Worm (Caenorhabditis elegans): ENCODE results near the gene K06H7.2.
A peak's percentile ranks its signal among the peaks of the same experiment; 100 is the strongest.

The K06H7.2 gene

ce11 chrIII:8130177-8130902 lies 37.0 kb downstream of the K06H7.2 start, which contains the start of the genes rpl-21 and C14B9.10 (continued):
- TF ChIP-seq swsn-7 (tag; optimal IDR thresholded peaks at IDR 0.05), result peak; percentile 85
- TF ChIP-seq elt-3 (tag; optimal IDR thresholded peaks at IDR 0.05), result peak in 2 of 6 experiments; percentile 41 to 73
- TF ChIP-seq sptf-1 (tag; optimal IDR thresholded peaks at IDR 0.05), result no peak
- TF ChIP-seq hpl-2 (GFP tag; optimal IDR thresholded peaks at IDR 0.05), result peak; percentile 9
- TF ChIP-seq pag-3 (tag; optimal IDR thresholded peaks at IDR 0.05; ENCODE audit: borderline replicate concordance, insufficient read depth), result no peak
- TF ChIP-seq efl-3 (GFP tag; optimal IDR thresholded peaks at IDR 0.05), result no peak
- peak; percentile 64 for TF ChIP-seq grh-1 (GFP tag; IDR thresholded peaks at IDR 0.05)
- peak; percentile 68 for TF ChIP-seq ztf-4 (tag; optimal IDR thresholded peaks at IDR 0.05)
- TF ChIP-seq F16B12.6 (tag; optimal IDR thresholded peaks at IDR 0.05), result peak; percentile 53
- no peak for TF ChIP-seq unc-62 (GFP tag; optimal IDR thresholded peaks at IDR 0.05)
- peak; percentile 82 for TF ChIP-seq nhr-90 (tag; optimal IDR thresholded peaks at IDR 0.05; ENCODE audit: poor library complexity)
- TF ChIP-seq ceh-90 (tag; optimal IDR thresholded peaks at IDR 0.05), result no peak
- peak; percentile 50 for TF ChIP-seq C04F5.9 (tag; optimal IDR thresholded peaks at IDR 0.05)
- peak; percentile 87 to 91 for TF ChIP-seq efl-1 (optimal IDR thresholded peaks at IDR 0.05)
- TF ChIP-seq efl-1 (GFP tag; optimal IDR thresholded peaks at IDR 0.05 in 1 of 2), result peak; percentile 77 to 97
- TF ChIP-seq nhr-85 (tag), result peak; percentile 95
- no peak for TF ChIP-seq alr-1 (tag; optimal IDR thresholded peaks at IDR 0.05; ENCODE audit: borderline replicate concordance)
- peak; percentile 5 for TF ChIP-seq elt-2 (tag; optimal IDR thresholded peaks at IDR 0.05)
- TF ChIP-seq dsc-1 (tag; optimal IDR thresholded peaks at IDR 0.05), result peak; percentile 73
- no peak for TF ChIP-seq fkh-10 (GFP tag; optimal IDR thresholded peaks at IDR 0.05)
- TF ChIP-seq pax-3 (tag; optimal IDR thresholded peaks at IDR 0.05), result peak; percentile 37
- peak; percentile 86 for TF ChIP-seq nhr-47 (tag; optimal IDR thresholded peaks at IDR 0.05)
- peak; percentile 90 for TF ChIP-seq C16A3.4 (tag; optimal IDR thresholded peaks at IDR 0.05)
- peak; percentile 95 for TF ChIP-seq unc-130 (tag; optimal IDR thresholded peaks at IDR 0.05)
- TF ChIP-seq fos-1 (tag; optimal IDR thresholded peaks at IDR 0.05), result peak; percentile 76
- TF ChIP-seq nhr-237 (tag; optimal IDR thresholded peaks at IDR 0.05), result peak; percentile 57
- peak in 1 of 2 experiments; percentile 77 for TF ChIP-seq mdl-1 (tag; optimal IDR thresholded peaks at IDR 0.05)
- TF ChIP-seq lin-39 (tag; optimal IDR thresholded peaks at IDR 0.05), result peak; percentile 69
- no peak for TF ChIP-seq unc-98 (GFP tag; IDR thresholded peaks at IDR 0.05)
- peak; percentile 68 for TF ChIP-seq fkh-8 (tag; optimal IDR thresholded peaks at IDR 0.05)
- peak; percentile 56 for TF ChIP-seq irx-1 (tag; optimal IDR thresholded peaks at IDR 0.05)
- TF ChIP-seq lir-3 (tag; optimal IDR thresholded peaks at IDR 0.05; ENCODE audit: poor library complexity), result peak; percentile 48
- no peak for TF ChIP-seq ceh-63 (GFP tag; optimal IDR thresholded peaks at IDR 0.05)
- no peak for TF ChIP-seq ceh-8 (GFP tag; optimal IDR thresholded peaks at IDR 0.05)
- TF ChIP-seq skn-1 (tag; optimal IDR thresholded peaks at IDR 0.05), result peak; percentile 85
- peak; percentile 27 for TF ChIP-seq egl-13 (tag; optimal IDR thresholded peaks at IDR 0.05)
- TF ChIP-seq hlh-4 (tag; optimal IDR thresholded peaks at IDR 0.05), result no peak
- no peak for TF ChIP-seq vab-15 (tag; optimal IDR thresholded peaks at IDR 0.05)
- TF ChIP-seq lin-35 (GFP tag; optimal IDR thresholded peaks at IDR 0.05), result peak; percentile 84 to 89

DNA sequence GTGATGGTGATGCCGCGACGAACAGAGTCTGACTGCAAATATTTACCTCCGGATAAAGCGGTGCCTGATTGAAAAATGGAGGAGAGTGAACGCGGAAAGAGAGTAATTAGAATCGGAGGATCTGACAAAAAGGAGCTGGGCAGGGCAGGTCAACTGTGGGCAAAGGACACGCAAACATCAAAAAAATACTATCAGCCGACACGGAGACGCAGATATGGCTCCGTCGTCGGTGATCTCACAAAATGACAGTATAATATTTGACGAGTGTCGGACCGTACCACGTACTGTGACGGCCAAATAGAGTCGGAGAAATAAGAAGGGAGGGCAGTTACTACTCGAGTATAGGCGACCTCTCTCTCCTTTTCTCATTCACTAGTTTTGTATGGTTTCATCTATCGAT lies 39.1 kb downstream of the K06H7.2 start:
- TF ChIP-seq snpc-4 (tag; optimal IDR thresholded peaks at IDR 0.05) (no peak), xbp-1 (tag; optimal IDR thresholded peaks at IDR 0.05) (no peak), lsy-2 (tag; optimal IDR thresholded peaks at IDR 0.05) (peak in 1 of 2 experiments; percentile 43), ceh-88 (GFP tag; IDR thresholded peaks at IDR 0.05) (0 out of 2 replicates have a peak, but pooled peaks have one; percentile 18), lin-14 (GFP tag; optimal IDR thresholded peaks at IDR 0.05) (peak; percentile 22), nhr-19 (GFP tag; conservative IDR thresholded peaks at IDR 0.05) (peak; percentile 25; the same call in 1 of the 2 replicates), nhr-85 (tag) (peak; percentile 5), tbx-2 (tag; optimal IDR thresholded peaks at IDR 0.05) (peak; percentile 1)
